Worm (Caenorhabditis elegans) whole organism, midembryonic: ENCODE data around the gene R102.1.
A peak's percentile ranks its signal among the peaks of the same experiment; 100 is the strongest.
"Not testable (repeated sequence)": the region's sequence is repeated elsewhere in the genome, so short reads cannot be mapped to it uniquely, and the experiment has no call there.

Source experiments
- T22C8.4 ChIP-seq: fragments of 200-800 bp; sonication (Bioruptor generic); IDR thresholded peaks from 2 replicates; pipeline ENCODE4 v1.3.6; 2022; ENCODE audit warnings: missing genetic modification characterization, missing compliant biosample characterization
- cog-1 ChIP-seq: sonication (generic microtip); optimal IDR thresholded peaks from 2 replicates; lab custom pipeline; 2016; ENCODE audit warnings: missing genetic modification characterization, missing compliant biosample characterization
- flt-1 ChIP-seq: fragments of 200-800 bp; sonication (Bioruptor generic); IDR thresholded peaks from 2 replicates; pipeline ENCODE4 v1.3.6; 2022; ENCODE audit warnings: missing genetic modification characterization, missing compliant biosample characterization
- klf-2 ChIP-seq: fragments of 200-800 bp; sonication (Bioruptor generic); conservative IDR thresholded peaks from 2 replicates; pipeline ENCODE4 v1.3.6; 2022; ENCODE audit warnings: missing genetic modification reagents, missing genetic modification characterization, missing compliant biosample characterization
- med-1 ChIP-seq: sonication (generic microtip); optimal IDR thresholded peaks from 2 replicates; lab custom pipeline; 2017; ENCODE audit warnings: missing genetic modification characterization, mild to moderate bottlenecking, missing compliant biosample characterization, antibody characterized with exemption, missing genetic modification reagents; ENCODE audit not compliant: insufficient read depth
- ref-1 ChIP-seq: fragments of 200-800 bp; sonication (Bioruptor generic); conservative IDR thresholded peaks from 2 replicates; pipeline ENCODE4 v1.3.6; 2022; ENCODE audit warnings: missing genetic modification reagents, missing genetic modification characterization, missing compliant biosample characterization
- tab-1 ChIP-seq: fragments of 200-800 bp; sonication (Bioruptor generic); IDR thresholded peaks from 2 replicates; pipeline ENCODE4 v1.3.6; 2022; ENCODE audit warnings: missing genetic modification characterization, missing compliant biosample characterization
- ztf-23 ChIP-seq: fragments of 200-800 bp; sonication (Bioruptor generic); IDR thresholded peaks from 2 replicates; pipeline ENCODE4 v1.3.6; 2022; ENCODE audit warnings: missing genetic modification reagents, missing genetic modification characterization, missing compliant biosample characterization
- ztf-29 ChIP-seq: fragments of 200-800 bp; sonication (Bioruptor generic); IDR thresholded peaks from 2 replicates; pipeline ENCODE4 v1.3.6; 2022; ENCODE audit warnings: missing genetic modification reagents, missing genetic modification characterization, missing compliant biosample characterization

The R102.1 gene

DNA sequence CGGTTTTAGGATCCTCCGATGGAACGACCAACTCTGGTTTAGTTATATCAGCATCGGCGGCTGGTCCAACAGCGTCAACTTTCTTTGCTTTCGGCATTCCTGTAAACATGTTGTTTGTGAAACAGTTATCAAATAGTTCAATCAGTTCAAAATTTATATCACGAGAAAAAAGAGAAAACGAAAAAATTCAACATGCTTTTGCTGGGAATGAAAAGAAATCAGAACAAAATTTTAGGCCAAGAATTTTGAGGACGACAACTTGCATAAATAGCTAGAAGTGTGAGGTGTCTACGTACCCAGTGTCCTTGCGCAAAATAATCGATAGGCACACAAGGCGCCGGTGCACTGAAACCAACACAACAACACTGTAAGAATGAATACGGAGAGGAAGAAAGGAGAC lies 5.5 kb upstream of the R102.1 start, which contains the start of gene K08C7.4:
K08C7.4 (minus strand) TSS at position 101 of the 400 bp plus-strand sequence.
- TF ChIP-seq ztf-23 (GFP tag; lab: Robert Waterston, UW) (no peak), ztf-29 (GFP tag; lab: Robert Waterston, UW) (no peak), cog-1 (tag; lab: Kevin White, UChicago) (no peak)

ce11 chrIV:10682155-10682749 lies 3.6 kb upstream of the R102.1 start, which contains the start of gene fmo-2:
Gene fmo-2 (plus strand): TSS chrIV:10682524.
- no peak for TF ChIP-seq T22C8.4 (GFP tag; lab: Robert Waterston, UW)
- TF ChIP-seq ztf-29 (GFP tag; lab: Robert Waterston, UW), result no peak
- TF ChIP-seq flt-1 (GFP tag; lab: Robert Waterston, UW), result no peak
- no peak for TF ChIP-seq klf-2 (GFP tag; lab: Robert Waterston, UW)
- TF ChIP-seq cog-1 (tag; lab: Kevin White, UChicago), result no peak
- TF ChIP-seq ztf-23 (GFP tag; lab: Robert Waterston, UW), result no peak
- TF ChIP-seq tab-1 (GFP tag; lab: Robert Waterston, UW), result no peak
- TF ChIP-seq ref-1 (GFP tag; lab: Robert Waterston, UW), result no peak

ce11 chrIV:10687307-10687706 lies 1.5 kb downstream of the R102.1 start, which contains the start of gene R102.2:
Gene R102.2 (plus strand): TSS chrIV:10687607.
- not testable (repeated sequence) for TF ChIP-seq ztf-29, T22C8.4, tab-1 (GFP tag; lab: Robert Waterston, UW)

DNA sequence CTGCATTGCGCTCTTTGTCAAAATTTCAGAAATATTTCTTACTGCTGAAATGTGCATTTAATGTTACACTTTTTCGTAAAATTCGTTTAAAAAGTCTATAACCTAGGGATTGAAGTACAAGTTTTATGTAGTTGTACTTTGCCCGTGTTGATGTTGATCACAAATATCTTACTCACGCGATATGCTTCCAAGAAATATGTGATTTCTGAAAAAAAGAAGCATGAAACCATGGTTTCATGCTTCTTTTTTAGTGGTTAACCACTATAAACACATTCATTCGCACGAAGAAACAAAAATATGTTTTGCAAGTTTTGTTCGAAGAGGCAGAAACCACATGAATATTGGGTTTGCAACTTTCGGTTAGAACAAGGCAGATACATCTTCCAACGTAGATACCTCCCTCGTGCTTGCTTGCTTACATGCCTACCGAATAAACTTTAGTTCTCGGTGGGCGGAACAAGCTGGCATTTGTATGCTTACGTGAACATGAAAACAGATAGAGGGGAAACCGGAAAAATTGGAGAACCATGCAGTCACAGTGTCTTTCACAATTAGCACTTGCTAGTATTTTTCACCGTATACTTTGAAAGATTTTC lies 3.2 kb downstream of the R102.1 start, which contains the start of gene R102.3:
R102.3 (plus strand) TSS at position 546 of the 596 bp plus-strand sequence.
- no peak for TF ChIP-seq ztf-23 (GFP tag; lab: Robert Waterston, UW)

- TF ChIP-seq ztf-29 (GFP tag; lab: Robert Waterston, UW) (no peak), med-1 (GFP tag; lab: Kevin White, UChicago) (no peak), ztf-23 (GFP tag; lab: Robert Waterston, UW) (no peak), klf-2 (GFP tag; lab: Robert Waterston, UW) (no peak), T22C8.4 (GFP tag; lab: Robert Waterston, UW) (no peak), flt-1 (GFP tag; lab: Robert Waterston, UW) (no peak), ref-1 (GFP tag; lab: Robert Waterston, UW) (no peak), cog-1 (tag; lab: Kevin White, UChicago) (no peak), tab-1 (GFP tag; lab: Robert Waterston, UW) (no peak)
These were observed 4.3 kb downstream of the R102.1 start, which contains the start of gene R102.8 for ce11 chrIV:10690139-10690538. Gene R102.8 (minus strand): TSS chrIV:10690239.

DNA sequence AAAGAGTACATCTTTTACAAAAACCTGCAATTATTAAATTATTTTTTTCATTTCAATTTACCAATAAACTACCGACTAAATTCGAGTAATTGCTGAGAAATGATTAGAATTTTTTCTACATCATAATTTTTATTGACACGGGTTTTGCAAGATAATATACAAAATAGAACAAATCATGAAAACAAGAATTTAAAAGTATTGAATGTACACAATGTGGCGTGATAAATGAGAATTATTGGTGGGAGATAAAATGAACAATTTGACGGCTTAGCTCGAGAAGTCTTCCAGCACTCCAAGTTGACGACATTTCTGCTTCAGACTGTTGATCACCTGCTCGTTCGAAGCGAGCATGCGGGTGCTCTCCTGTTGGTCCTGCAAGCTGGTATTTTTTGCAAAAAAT lies 9.4 kb downstream of the R102.1 start, which contains the start of gene R102.4:
R102.4 (minus strand) TSS at position 101 of the 400 bp plus-strand sequence.
- TF ChIP-seq klf-2 (GFP tag; lab: Robert Waterston, UW), result no peak
- no peak for TF ChIP-seq ztf-29 (GFP tag; lab: Robert Waterston, UW)
- TF ChIP-seq ref-1 (GFP tag; lab: Robert Waterston, UW), result no peak
- no peak for TF ChIP-seq med-1 (GFP tag; lab: Kevin White, UChicago)
- no peak for TF ChIP-seq T22C8.4 (GFP tag; lab: Robert Waterston, UW)
- TF ChIP-seq tab-1 (GFP tag; lab: Robert Waterston, UW), result no peak
- no peak for TF ChIP-seq cog-1 (tag; lab: Kevin White, UChicago)

DNA sequence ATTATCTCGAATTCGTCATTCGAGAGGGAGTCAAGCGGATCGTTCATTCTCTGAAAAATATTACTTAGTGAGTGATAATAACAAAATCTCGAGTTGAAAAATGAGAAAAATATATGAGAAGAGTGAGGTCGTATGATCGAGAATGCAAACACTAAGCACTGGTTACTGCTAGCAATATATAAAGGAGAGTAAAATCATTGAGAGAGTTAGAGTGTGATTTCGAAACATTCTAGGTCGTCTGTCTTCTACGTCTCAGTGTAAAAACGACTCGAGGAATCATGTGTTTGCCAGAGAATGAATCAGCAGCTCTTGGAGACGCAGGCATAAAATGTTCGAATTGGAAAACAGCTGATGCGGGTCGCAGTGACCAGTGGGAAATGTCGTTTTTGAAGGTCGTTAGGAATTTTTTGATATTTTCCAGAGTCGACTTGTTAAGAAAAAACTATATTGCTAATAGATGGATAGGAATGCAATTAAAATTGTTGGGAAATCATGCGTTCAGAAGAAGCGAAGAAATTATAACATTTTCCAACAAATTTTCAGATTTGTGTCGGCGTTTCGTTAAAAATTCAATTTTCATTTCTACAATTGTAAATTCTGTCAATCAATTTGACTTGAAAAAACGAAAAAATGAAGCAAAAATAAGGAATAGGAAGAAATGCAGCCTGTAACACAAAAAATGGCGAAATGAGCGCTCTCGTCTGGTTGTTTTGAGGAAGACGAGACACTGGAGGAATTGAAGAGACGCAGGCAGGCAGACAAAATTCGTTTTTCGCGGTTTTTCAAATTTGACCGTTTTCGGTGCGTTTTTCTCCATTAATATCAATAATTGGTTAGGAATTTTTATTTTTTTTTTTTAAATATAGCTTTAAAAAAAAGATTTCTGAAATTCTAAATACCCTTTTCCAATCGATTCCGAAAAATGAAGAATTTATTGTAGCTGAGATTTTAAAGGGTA lies 11.5 kb downstream of the R102.1 start, which contains the start of gene allo-1:
allo-1 (minus strand) TSS at position 51 of the 958 bp plus-strand sequence.
- no peak for TF ChIP-seq cog-1 (tag; lab: Kevin White, UChicago)
- no peak for TF ChIP-seq flt-1 (GFP tag; lab: Robert Waterston, UW)
- no peak for TF ChIP-seq klf-2 (GFP tag; lab: Robert Waterston, UW)
- no peak for TF ChIP-seq ztf-29 (GFP tag; lab: Robert Waterston, UW)
- no peak for TF ChIP-seq med-1 (GFP tag; lab: Kevin White, UChicago)
- no peak for TF ChIP-seq ztf-23 (GFP tag; lab: Robert Waterston, UW)
- no peak for TF ChIP-seq tab-1 (GFP tag; lab: Robert Waterston, UW)
- TF ChIP-seq ref-1 (GFP tag; lab: Robert Waterston, UW), result no peak
- TF ChIP-seq T22C8.4 (GFP tag; lab: Robert Waterston, UW), result no peak

- no peak for TF ChIP-seq ztf-29 (GFP tag; lab: Robert Waterston, UW)
- TF ChIP-seq flt-1 (GFP tag; lab: Robert Waterston, UW), result no peak
- 0 out of 2 replicates have a peak, but pooled peaks have one; percentile 29 for TF ChIP-seq tab-1 (GFP tag; lab: Robert Waterston, UW)
- no peak for TF ChIP-seq ref-1 (GFP tag; lab: Robert Waterston, UW)
These were observed 12.6 kb downstream of the R102.1 start for ce11 chrIV:10698486-10698885.

DNA sequence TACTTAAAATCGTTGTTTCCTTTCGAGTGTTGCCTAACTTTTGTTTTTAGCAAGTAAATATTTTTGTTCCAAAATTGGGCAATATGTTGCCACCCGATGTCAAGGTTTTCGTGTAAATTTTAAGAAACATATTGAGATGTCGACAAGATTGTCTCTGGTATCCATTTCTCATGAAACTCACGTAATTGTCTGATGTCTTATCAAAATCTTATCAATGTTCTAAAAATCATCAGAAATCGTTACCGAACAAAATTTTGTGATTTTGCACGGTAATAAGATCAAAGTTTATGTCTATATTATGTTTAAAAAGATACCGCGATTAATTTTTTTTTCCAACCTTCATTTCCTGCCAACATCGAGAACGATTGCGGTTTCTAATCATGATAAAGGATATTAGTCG lies 13.2 kb downstream of the R102.1 start:
- TF ChIP-seq flt-1 (GFP tag; lab: Robert Waterston, UW) (no peak), klf-2 (GFP tag; lab: Robert Waterston, UW) (no peak), ztf-29 (GFP tag; lab: Robert Waterston, UW) (no peak), T22C8.4 (GFP tag; lab: Robert Waterston, UW) (no peak), ztf-23 (GFP tag; lab: Robert Waterston, UW) (no peak), cog-1 (tag; lab: Kevin White, UChicago) (no peak), med-1 (GFP tag; lab: Kevin White, UChicago) (no peak), tab-1 (GFP tag; lab: Robert Waterston, UW) (no peak), ref-1 (GFP tag; lab: Robert Waterston, UW) (no peak)
